Fruit fly (Drosophila melanogaster) whole organism, embryonic: Measurements from ENCODE around the gene CG16984.

Source experiments
- C15 ChIP-seq: fragments of 200-800 bp; sonication (Bioruptor generic); IDR thresholded peaks from 3 replicates; pipeline ENCODE4 v1.3.6; 2022; ENCODE audit warnings: missing biosample characterization, missing genetic modification characterization
- CG1024 ChIP-seq: fragments of 200-800 bp; sonication (Bioruptor generic); IDR thresholded peaks from 2 replicates; pipeline ENCODE4 v1.3.6; 2022; ENCODE audit warnings: missing biosample characterization, missing genetic modification characterization
- CG14050 ChIP-seq: fragments of 200-800 bp; sonication (Bioruptor generic); IDR thresholded peaks from 3 replicates; pipeline ENCODE4 v1.3.6; 2022; ENCODE audit warnings: missing biosample characterization, missing genetic modification characterization
- CG15479 ChIP-seq: fragments of 200-800 bp; sonication (Bioruptor generic); optimal IDR thresholded peaks from 3 replicates; lab custom pipeline; 2019; ENCODE audit warnings: missing biosample characterization, mild to moderate bottlenecking, missing genetic modification characterization, moderate library complexity
- CG1602 ChIP-seq: fragments of 200-800 bp; sonication (Bioruptor generic); optimal IDR thresholded peaks from 3 replicates; lab custom pipeline; 2016; ENCODE audit warnings: missing biosample characterization, missing genetic modification characterization
- CG1603 ChIP-seq: fragments of 200-800 bp; sonication (Bioruptor generic); optimal IDR thresholded peaks from 2 replicates; lab custom pipeline; 2019; ENCODE audit warnings: missing biosample characterization, mild to moderate bottlenecking, missing genetic modification characterization, moderate library complexity
- CG17359 ChIP-seq: fragments of 200-800 bp; sonication (Bioruptor generic); optimal IDR thresholded peaks from 3 replicates; lab custom pipeline; 2018; ENCODE audit warnings: missing biosample characterization, mild to moderate bottlenecking, missing genetic modification characterization, moderate library complexity
- CG18599 ChIP-seq: fragments of 200-800 bp; sonication (Bioruptor generic); optimal IDR thresholded peaks from 3 replicates; lab custom pipeline; 2017; ENCODE audit warnings: missing biosample characterization, missing genetic modification characterization, mild to moderate bottlenecking, moderate library complexity, missing genetic modification reagents
- CG2712 ChIP-seq: fragments of 200-800 bp; optimal IDR thresholded peaks from 3 replicates; lab custom pipeline; 2019; ENCODE audit warnings: missing biosample characterization, mild to moderate bottlenecking, missing genetic modification characterization, moderate library complexity
- CG30403 ChIP-seq: fragments of 200-800 bp; sonication (Bioruptor generic); optimal IDR thresholded peaks from 3 replicates; lab custom pipeline; 2016; ENCODE audit warnings: missing biosample characterization, missing genetic modification characterization
- CG30431 ChIP-seq: fragments of 200-800 bp; sonication (Bioruptor generic); optimal IDR thresholded peaks from 2 replicates; lab custom pipeline; 2017; ENCODE audit warnings: missing biosample characterization, missing genetic modification characterization
- CG31388 ChIP-seq: fragments of 200-800 bp; sonication (Bioruptor generic); optimal IDR thresholded peaks from 2 replicates; lab custom pipeline; 2016; ENCODE audit warnings: missing biosample characterization, missing genetic modification characterization
- CG43689 ChIP-seq: fragments of 200-800 bp; sonication (Bioruptor generic); IDR thresholded peaks from 2 replicates; pipeline ENCODE4 v1.3.6; 2022; ENCODE audit warnings: missing biosample characterization, missing genetic modification characterization
- CG7839 ChIP-seq: fragments of 200-800 bp; sonication (Bioruptor generic); optimal IDR thresholded peaks from 3 replicates; lab custom pipeline; 2018; ENCODE audit warnings: missing biosample characterization, mild to moderate bottlenecking, missing genetic modification characterization, moderate library complexity
- CG7987 ChIP-seq: fragments of 200-800 bp; sonication (Bioruptor generic); optimal IDR thresholded peaks from 2 replicates; lab custom pipeline; 2018; ENCODE audit warnings: missing biosample characterization, mild to moderate bottlenecking, missing genetic modification characterization, moderate library complexity
- D19B ChIP-seq: fragments of 200-800 bp; sonication (Bioruptor generic); optimal IDR thresholded peaks from 2 replicates; lab custom pipeline; 2017; ENCODE audit warnings: missing biosample characterization, mild to moderate bottlenecking, missing genetic modification characterization
- Dad ChIP-seq: fragments of 200-800 bp; sonication (Bioruptor generic); optimal IDR thresholded peaks from 3 replicates; lab custom pipeline; 2016; ENCODE audit warnings: missing biosample characterization, missing genetic modification characterization
- Dll ChIP-seq: fragments of 200-800 bp; sonication (Bioruptor generic); IDR thresholded peaks from 4 replicates; pipeline ENCODE4 v1.3.6; 2022; ENCODE audit warnings: missing biosample characterization, missing genetic modification characterization; ENCODE audit not compliant: partially characterized antibody
- Drgx ChIP-seq: fragments of 200-800 bp; sonication (Bioruptor generic); IDR thresholded peaks from 2 replicates; pipeline ENCODE4 v1.3.6; 2022; ENCODE audit warnings: missing biosample characterization, missing genetic modification characterization
- Hmx ChIP-seq: fragments of 200-800 bp; sonication (Bioruptor generic); optimal IDR thresholded peaks from 2 replicates; lab custom pipeline; 2016; ENCODE audit warnings: missing biosample characterization, missing genetic modification characterization
- Max ChIP-seq: fragments of 200-800 bp; sonication (Bioruptor generic); optimal IDR thresholded peaks from 2 replicates; lab custom pipeline; 2016; ENCODE audit warnings: missing biosample characterization, mild to moderate bottlenecking, missing genetic modification characterization
- NfI ChIP-seq: fragments of 200-800 bp; sonication (Bioruptor generic); optimal IDR thresholded peaks from 3 replicates; lab custom pipeline; 2018; ENCODE audit warnings: missing biosample characterization, mild to moderate bottlenecking, missing genetic modification characterization, moderate library complexity
- Oli ChIP-seq: fragments of 200-800 bp; sonication (Bioruptor generic); optimal IDR thresholded peaks from 2 replicates; lab custom pipeline; 2018; ENCODE audit warnings: missing biosample characterization, mild to moderate bottlenecking, missing genetic modification characterization, moderate library complexity
- Optix ChIP-seq: fragments of 200-800 bp; sonication (Bioruptor generic); IDR thresholded peaks from 3 replicates; pipeline ENCODE4 v1.3.6; 2022; ENCODE audit warnings: missing biosample characterization, missing genetic modification characterization
- Poxn ChIP-seq: fragments of 200-800 bp; sonication (Bioruptor generic); IDR thresholded peaks from 2 replicates; pipeline ENCODE4 v1.3.6; 2022; ENCODE audit warnings: missing biosample characterization, missing genetic modification characterization
- Side ChIP-seq: fragments of 200-800 bp; sonication (Bioruptor generic); optimal IDR thresholded peaks from 2 replicates; lab custom pipeline; 2016; ENCODE audit warnings: missing biosample characterization, missing genetic modification characterization
- Sry-δ ChIP-seq: fragments of 200-800 bp; sonication (Bioruptor generic); optimal IDR thresholded peaks from 2 replicates; lab custom pipeline; 2016; ENCODE audit warnings: missing biosample characterization, missing genetic modification characterization
- Xrp1 ChIP-seq: fragments of 200-800 bp; sonication (Bioruptor generic); IDR thresholded peaks from 2 replicates; pipeline ENCODE4 v1.3.6; 2022; ENCODE audit warnings: missing biosample characterization, missing genetic modification characterization
- amos ChIP-seq: fragments of 200-800 bp; sonication (Bioruptor generic); IDR thresholded peaks from 2 replicates; pipeline ENCODE4 v1.3.6; 2022; ENCODE audit warnings: missing biosample characterization, missing genetic modification characterization; ENCODE audit not compliant: partially characterized antibody
- ci ChIP-seq: fragments of 200-800 bp; sonication (Bioruptor generic); IDR thresholded peaks from 3 replicates; pipeline ENCODE4 v1.3.6; 2022; ENCODE audit warnings: missing biosample characterization, missing genetic modification characterization
- dpn ChIP-seq, 2 experiments: fragments of 200-800 bp; sonication (Bioruptor generic); optimal IDR thresholded peaks; 3 replicates each; lab custom pipeline; 2016; ENCODE audit warnings: missing biosample characterization in 2 of 2, missing genetic modification characterization in 2 of 2
- ems ChIP-seq: fragments of 200-800 bp; sonication (Bioruptor generic); optimal IDR thresholded peaks from 3 replicates; lab custom pipeline; 2016; ENCODE audit warnings: missing biosample characterization, missing genetic modification characterization
- ham ChIP-seq: fragments of 200-800 bp; sonication (Bioruptor generic); IDR thresholded peaks from 2 replicates; pipeline ENCODE4 v1.3.6; 2022; ENCODE audit warnings: missing biosample characterization, missing genetic modification characterization
- ind ChIP-seq: fragments of 200-800 bp; sonication (Bioruptor generic); optimal IDR thresholded peaks from 3 replicates; lab custom pipeline; 2016; ENCODE audit warnings: missing biosample characterization, missing genetic modification characterization
- knrl ChIP-seq: fragments of 200-800 bp; sonication (Bioruptor generic); IDR thresholded peaks from 3 replicates; pipeline ENCODE4 v1.3.6; 2022; ENCODE audit warnings: missing biosample characterization, missing genetic modification characterization; ENCODE audit not compliant: partially characterized antibody
- mld ChIP-seq: fragments of 200-800 bp; sonication (Bioruptor generic); IDR thresholded peaks from 3 replicates; pipeline ENCODE4 v1.3.6; 2022; ENCODE audit warnings: missing biosample characterization, missing genetic modification characterization; ENCODE audit not compliant: partially characterized antibody
- nerfin-2 ChIP-seq: fragments of 200-800 bp; sonication (Bioruptor generic); IDR thresholded peaks from 2 replicates; pipeline ENCODE4 v1.3.6; 2022; ENCODE audit warnings: missing biosample characterization, missing genetic modification characterization; ENCODE audit not compliant: partially characterized antibody
- p53 ChIP-seq: fragments of 200-800 bp; sonication (Bioruptor generic); optimal IDR thresholded peaks from 2 replicates; lab custom pipeline; 2016; ENCODE audit warnings: missing biosample characterization, missing genetic modification characterization
- ro ChIP-seq: fragments of 200-800 bp; sonication (Bioruptor generic); IDR thresholded peaks from 2 replicates; pipeline ENCODE4 v1.3.6; 2022; ENCODE audit warnings: missing biosample characterization, missing genetic modification characterization
- row ChIP-seq: fragments of 200-800 bp; sonication (Bioruptor generic); IDR thresholded peaks from 3 replicates; pipeline ENCODE4 v1.3.6; 2022; ENCODE audit warnings: missing biosample characterization, missing genetic modification characterization
- salm ChIP-seq: fragments of 200-800 bp; sonication (Bioruptor generic); optimal IDR thresholded peaks from 2 replicates; lab custom pipeline; 2018; ENCODE audit warnings: missing biosample characterization, mild to moderate bottlenecking, missing genetic modification characterization
- sna ChIP-seq: fragments of 200-800 bp; sonication (Bioruptor generic); IDR thresholded peaks from 2 replicates; pipeline ENCODE4 v1.3.6; 2022; ENCODE audit warnings: missing biosample characterization, missing genetic modification characterization; ENCODE audit not compliant: partially characterized antibody
- sob ChIP-seq: fragments of 200-800 bp; sonication (Bioruptor generic); IDR thresholded peaks from 2 replicates; pipeline ENCODE4 v1.3.6; 2022; ENCODE audit warnings: missing biosample characterization, missing genetic modification characterization
- sqz ChIP-seq: fragments of 200-800 bp; sonication (Bioruptor generic); optimal IDR thresholded peaks from 3 replicates; lab custom pipeline; 2018; ENCODE audit warnings: missing biosample characterization, mild to moderate bottlenecking, missing genetic modification characterization
- toy ChIP-seq: fragments of 200-800 bp; sonication (Bioruptor generic); IDR thresholded peaks from 2 replicates; pipeline ENCODE4 v1.3.6; 2022; ENCODE audit warnings: missing biosample characterization, missing genetic modification characterization
- tup ChIP-seq: fragments of 200-800 bp; sonication (Bioruptor generic); optimal IDR thresholded peaks from 2 replicates; lab custom pipeline; 2016; ENCODE audit warnings: missing biosample characterization, mild to moderate bottlenecking, missing genetic modification characterization, moderate library complexity
- twi ChIP-seq: fragments of 200-800 bp; optimal IDR thresholded peaks from 2 replicates; lab custom pipeline; 2019; ENCODE audit warnings: missing biosample characterization, mild to moderate bottlenecking, missing genetic modification characterization, moderate library complexity

The CG16984 gene

dm6 chr3L:2614222-2614621 lies 18.6 kb downstream of the CG16984 start:
- TF ChIP-seq Optix, result no peak
- TF ChIP-seq Drgx (GFP tag; lab: Robert Waterston, UW), result peak; percentile 27; the same call in 1 of the 2 replicates
- TF ChIP-seq dpn (GFP tag; optimal IDR thresholded peaks at IDR 0.05; lab: Kevin White, UChicago), result no peak
- no peak for TF ChIP-seq CG14050 (GFP tag; lab: Robert Waterston, UW)
- TF ChIP-seq row, result peak; percentile 39; the same call in 1 of the 3 replicates
- peak; percentile 15 for TF ChIP-seq D19B (GFP tag; lab: Kevin White, UChicago)

- TF ChIP-seq mld, result 0 out of 3 replicates have a peak, but pooled peaks have one; percentile 22
- 0 out of 2 replicates have a peak, but pooled peaks have one; percentile 22 for TF ChIP-seq ro (GFP tag; lab: Robert Waterston, UW)
- peak; percentile 7 for TF ChIP-seq CG15479 (GFP tag; lab: Kevin White, UChicago)
- TF ChIP-seq CG7839, result no peak
- no peak for TF ChIP-seq p53 (GFP tag; lab: Kevin White, UChicago)
- TF ChIP-seq sob (GFP tag; lab: Robert Waterston, UW), result 0 out of 2 replicates have a peak, but pooled peaks have one; percentile 6
- no peak for TF ChIP-seq knrl (GFP tag; lab: Robert Waterston, UW)
These were observed 34.4 kb downstream of the CG16984 start, which contains the start of gene Pxn for dm6 chr3L:2629964-2630363. Gene Pxn (minus strand): TSS chr3L:2630064.

- TF ChIP-seq Dll (GFP tag; lab: Robert Waterston, UW) (peak; percentile 75; the same call in 3 of the 4 replicates), NfI (peak; percentile 45), CG1602 (GFP tag; lab: Kevin White, UChicago) (peak; percentile 26), Dad (GFP tag; lab: Kevin White, UChicago) (peak; percentile 57), toy (no peak), CG43689 (GFP tag; lab: Robert Waterston, UW) (no peak), nerfin-2 (GFP tag; lab: Robert Waterston, UW) (peak; percentile 61), CG7987 (GFP tag; lab: Kevin White, UChicago) (no peak), Xrp1 (GFP tag; lab: Robert Waterston, UW) (peak; percentile 41; the same call in 1 of the 2 replicates), CG1024 (GFP tag; lab: Robert Waterston, UW) (no peak), ci (GFP tag; lab: Robert Waterston, UW) (peak; percentile 55; the same call in 1 of the 3 replicates), Side (GFP tag; lab: Kevin White, UChicago) (peak; percentile 46), CG31388 (GFP tag; lab: Kevin White, UChicago) (peak; percentile 20), Hmx (GFP tag; lab: Kevin White, UChicago) (no peak), Sry-δ (GFP tag; lab: Kevin White, UChicago) (peak; percentile 70), tup (peak; percentile 52), CG15479 (GFP tag; lab: Kevin White, UChicago) (no peak), amos (GFP tag; lab: Robert Waterston, UW) (peak; percentile 68), ham (GFP tag; lab: Robert Waterston, UW) (no peak), sna (GFP tag; lab: Robert Waterston, UW) (peak; percentile 61), ems (GFP tag; lab: Kevin White, UChicago) (peak; percentile 40), Max (GFP tag; lab: Kevin White, UChicago) (peak; percentile 69), C15 (no peak), CG2712 (tag; lab: Kevin White, UChicago) (peak; percentile 63), CG30403 (GFP tag; lab: Kevin White, UChicago) (peak; percentile 57), CG18599 (GFP tag; lab: Kevin White, UChicago) (peak; percentile 58), salm (tag; lab: Kevin White, UChicago) (no peak), ind (GFP tag; lab: Kevin White, UChicago) (peak; percentile 53), sqz (GFP tag; lab: Kevin White, UChicago) (no peak), Oli (tag; lab: Kevin White, UChicago) (peak; percentile 43), CG1603 (tag; lab: Kevin White, UChicago) (peak; percentile 71), Poxn (no peak), CG30431 (no peak), twi (tag; lab: Kevin White, UChicago) (peak; percentile 58), CG17359 (tag; lab: Kevin White, UChicago) (peak; percentile 34)
These were observed 35.8 kb downstream of the CG16984 start, which contains the start of the genes CG42245 and MEP-1 for dm6 chr3L:2631406-2631805. Gene CG42245 (plus strand): TSS chr3L:2631715. Gene MEP-1 (plus strand): TSS chr3L:2631715.
